Fruit fly (Drosophila melanogaster): ENCODE measurements around the gene CG33272.

CG33272 gene

dm6 chr3L:11489489-11489888 is 20.9 kb downstream of the CG33272 start:
- TF ChIP-seq Pdp1 (GFP tag; optimal IDR thresholded peaks at IDR 0.05) (peak in 1 of 2 experiments; percentile 24), chm (GFP tag; IDR thresholded peaks at IDR 0.05) (peak; percentile 74; the same call in 1 of the 2 replicates), ken (GFP tag; IDR thresholded peaks at IDR 0.05) (no peak), amos (GFP tag; IDR thresholded peaks at IDR 0.05; ENCODE audit: partially characterized antibody) (no peak), tna (GFP tag; IDR thresholded peaks at IDR 0.05; ENCODE audit: partially characterized antibody) (0 out of 2 replicates have a peak, but pooled peaks have one; percentile 26), lov (optimal IDR thresholded peaks at IDR 0.05) (no peak), lov (GFP tag; IDR thresholded peaks at IDR 0.05) (0 out of 3 replicates have a peak, but pooled peaks have one; percentile 66), ci (GFP tag; IDR thresholded peaks at IDR 0.05) (0 out of 3 replicates have a peak, but pooled peaks have one; percentile 18), CG15479 (GFP tag; optimal IDR thresholded peaks at IDR 0.05) (peak; percentile 35), ash1 (GFP tag; optimal IDR thresholded peaks at IDR 0.05) (peak; percentile 2), Asciz (GFP tag; optimal IDR thresholded peaks at IDR 0.05) (no peak), Med (GFP tag) (peak; percentile 65), NFAT (GFP tag; IDR thresholded peaks at IDR 0.05) (no peak), p53 (GFP tag; optimal IDR thresholded peaks at IDR 0.05) (peak; percentile 85), unc-4 (GFP tag; IDR thresholded peaks at IDR 0.05; ENCODE audit: partially characterized antibody) (no peak), CG11398 (GFP tag; optimal IDR thresholded peaks at IDR 0.05) (peak; percentile 1), H15 (GFP tag; IDR thresholded peaks at IDR 0.05) (0 out of 3 replicates have a peak, but pooled peaks have one; percentile 20), Hey (tag; optimal IDR thresholded peaks at IDR 0.05) (no peak)

- TF ChIP-seq CG10959 (GFP tag; IDR thresholded peaks at IDR 0.05) (no peak), CG2199 (GFP tag; IDR thresholded peaks at IDR 0.05) (peak; percentile 55; the same call in 2 of the 3 replicates), chm (GFP tag; IDR thresholded peaks at IDR 0.05) (peak; percentile 65), Med (GFP tag) (peak; percentile 73), Hmr (GFP tag; optimal IDR thresholded peaks at IDR 0.05) (no peak), Dip3 (GFP tag; optimal IDR thresholded peaks at IDR 0.05) (no peak)
Measured at dm6 chr3L:11488264-11488663, 22.1 kb downstream of the CG33272 start.

- TF ChIP-seq Fer3 (tag; optimal IDR thresholded peaks at IDR 0.05) (no peak), Optix (GFP tag; IDR thresholded peaks at IDR 0.05) (no peak; the same call in 2 of the 3 replicates), Sin3A (optimal IDR thresholded peaks at IDR 0.05) (no peak), ken (GFP tag; IDR thresholded peaks at IDR 0.05) (peak; percentile 71; the same call in 2 of the 3 replicates), Ssrp (tag; optimal IDR thresholded peaks at IDR 0.05) (no peak), ewg (GFP tag; optimal IDR thresholded peaks at IDR 0.05) (peak; percentile 59), sr (GFP tag; IDR thresholded peaks at IDR 0.05) (peak; percentile 52; the same call in 1 of the 3 replicates), CG3995 (GFP tag; optimal IDR thresholded peaks at IDR 0.05) (no peak), bbx (GFP tag; IDR thresholded peaks at IDR 0.05; ENCODE audit: partially characterized antibody) (peak; percentile 80), CG7745 (tag; optimal IDR thresholded peaks at IDR 0.05) (no peak), insv (GFP tag; optimal IDR thresholded peaks at IDR 0.05) (peak in 1 of 2 experiments; percentile 39), CG10959 (GFP tag; IDR thresholded peaks at IDR 0.05) (no peak), CG13624 (GFP tag; optimal IDR thresholded peaks at IDR 0.05) (peak; percentile 67), grau (tag; optimal IDR thresholded peaks at IDR 0.05) (peak; percentile 50), Hmx (GFP tag; optimal IDR thresholded peaks at IDR 0.05) (no peak), trh (GFP tag; optimal IDR thresholded peaks at IDR 0.05) (no peak), luna (GFP tag; optimal IDR thresholded peaks at IDR 0.05) (no peak), cwo (GFP tag; optimal IDR thresholded peaks at IDR 0.05) (peak; percentile 72), CG2875 (GFP tag; optimal IDR thresholded peaks at IDR 0.05) (peak; percentile 62), Usf (GFP tag; optimal IDR thresholded peaks at IDR 0.05) (no peak), CG30431 (GFP tag; optimal IDR thresholded peaks at IDR 0.05) (no peak), NK7.1 (GFP tag; optimal IDR thresholded peaks at IDR 0.05) (peak; percentile 15), mam (GFP tag; optimal IDR thresholded peaks at IDR 0.05) (no peak), CG1602 (GFP tag; optimal IDR thresholded peaks at IDR 0.05) (no peak), Antp (GFP tag; optimal IDR thresholded peaks at IDR 0.05) (peak; percentile 58), CG1529 (GFP tag; optimal IDR thresholded peaks at IDR 0.05) (no peak), Bdp1 (GFP tag; optimal IDR thresholded peaks at IDR 0.05) (no peak), Side (GFP tag; optimal IDR thresholded peaks at IDR 0.05) (peak; percentile 36)
Measured at dm6 chr3L:11487327-11487973, 22.9 kb downstream of the CG33272 start, which contains the start of gene chrb. Gene chrb (plus strand): TSS chr3L:11487550.
